Worm (Caenorhabditis elegans): Measurements from ENCODE around the gene dyf-2.

ce11 chrIII:13695588-13695987 is 9.3 kb upstream of the dyf-2 start:
- TF ChIP-seq elt-1 (tag; optimal IDR thresholded peaks at IDR 0.05; ENCODE audit: borderline replicate concordance, insufficient read depth): no peak
- TF ChIP-seq unc-39 (tag; optimal IDR thresholded peaks at IDR 0.05): no peak
- TF ChIP-seq lsy-2 (tag; optimal IDR thresholded peaks at IDR 0.05): no peak
- no peak for TF ChIP-seq mep-1 (tag; optimal IDR thresholded peaks at IDR 0.05)
- TF ChIP-seq unc-120 (tag; optimal IDR thresholded peaks at IDR 0.05; ENCODE audit: poor library complexity, severe bottlenecking): no peak
- no peak for TF ChIP-seq tbx-8 (GFP tag; optimal IDR thresholded peaks at IDR 0.05)

Measured in whole organism, mixed stage, embryonic.